Fruit fly (Drosophila melanogaster) whole organism, prepupa: ENCODE data around the gene CG17187.

Source experiments
- Blimp-1 ChIP-seq: fragments of 200-800 bp; sonication (Bioruptor generic); optimal IDR thresholded peaks from 3 replicates; lab custom pipeline; 2017; ENCODE audit warnings: missing biosample characterization, missing genetic modification characterization, mild to moderate bottlenecking, moderate library complexity, missing genetic modification reagents
- CG10631 ChIP-seq: fragments of 200-800 bp; sonication (Bioruptor generic); optimal IDR thresholded peaks from 2 replicates; lab custom pipeline; 2016; ENCODE audit warnings: missing biosample characterization, missing genetic modification characterization
- CG10669 ChIP-seq: fragments of 200-800 bp; sonication (Bioruptor generic); optimal IDR thresholded peaks from 3 replicates; lab custom pipeline; 2018; ENCODE audit warnings: missing biosample characterization, mild to moderate bottlenecking, missing genetic modification characterization, moderate library complexity
- CG11294 ChIP-seq: fragments of 200-800 bp; sonication (Bioruptor generic); IDR thresholded peaks from 2 replicates; pipeline ENCODE4 v1.3.6; 2022; ENCODE audit warnings: missing biosample characterization, missing genetic modification characterization
- CG11762 ChIP-seq: fragments of 200-800 bp; sonication (Bioruptor generic); optimal IDR thresholded peaks from 3 replicates; lab custom pipeline; 2016; ENCODE audit warnings: missing biosample characterization, missing genetic modification characterization; ENCODE audit not compliant: insufficient read depth
- CG15336 ChIP-seq: fragments of 200-800 bp; sonication (Bioruptor generic); IDR thresholded peaks from 2 replicates; pipeline ENCODE4 v1.3.6; 2022; ENCODE audit warnings: missing biosample characterization, missing genetic modification characterization
- CG1621 ChIP-seq: fragments of 200-800 bp; sonication (Bioruptor generic); optimal IDR thresholded peaks from 3 replicates; lab custom pipeline; 2018; ENCODE audit warnings: missing biosample characterization, mild to moderate bottlenecking, missing genetic modification characterization
- CG16779 ChIP-seq: fragments of 200-800 bp; sonication (Bioruptor generic); optimal IDR thresholded peaks from 3 replicates; lab custom pipeline; 2017; ENCODE audit warnings: missing biosample characterization, mild to moderate bottlenecking, missing genetic modification characterization
- CG31627 ChIP-seq: fragments of 200-800 bp; sonication (Bioruptor generic); optimal IDR thresholded peaks from 3 replicates; lab custom pipeline; 2016; ENCODE audit warnings: missing biosample characterization, missing genetic modification characterization
- CG32006 ChIP-seq: fragments of 200-800 bp; sonication (Bioruptor generic); optimal IDR thresholded peaks from 3 replicates; lab custom pipeline; 2017; ENCODE audit warnings: missing biosample characterization, mild to moderate bottlenecking, missing genetic modification characterization
- CG34406 ChIP-seq: fragments of 200-800 bp; sonication (Bioruptor generic); optimal IDR thresholded peaks from 3 replicates; lab custom pipeline; 2016; ENCODE audit warnings: missing biosample characterization, missing genetic modification characterization
- CG4318 ChIP-seq: fragments of 200-800 bp; sonication (Bioruptor generic); optimal IDR thresholded peaks from 3 replicates; lab custom pipeline; 2017; ENCODE audit warnings: missing biosample characterization, mild to moderate bottlenecking, missing genetic modification characterization
- CG6163 ChIP-seq: fragments of 200-800 bp; sonication (Bioruptor generic); IDR thresholded peaks from 3 replicates; pipeline ENCODE4 v1.3.6; 2022; ENCODE audit warnings: missing biosample characterization, missing genetic modification characterization
- CG6792 ChIP-seq: fragments of 200-800 bp; sonication (Bioruptor generic); optimal IDR thresholded peaks from 3 replicates; lab custom pipeline; 2016; ENCODE audit warnings: missing biosample characterization, missing genetic modification characterization
- CG6808 ChIP-seq: fragments of 200-800 bp; sonication (Bioruptor generic); optimal IDR thresholded peaks from 3 replicates; lab custom pipeline; 2017; ENCODE audit warnings: missing biosample characterization, missing genetic modification characterization, mild to moderate bottlenecking, moderate library complexity, missing genetic modification reagents
- CG6854 ChIP-seq: fragments of 200-800 bp; sonication (Bioruptor generic); optimal IDR thresholded peaks from 2 replicates; lab custom pipeline; 2017; ENCODE audit warnings: missing biosample characterization, mild to moderate bottlenecking, missing genetic modification characterization
- CG7368 ChIP-seq: fragments of 200-800 bp; sonication (Bioruptor generic); optimal IDR thresholded peaks from 3 replicates; lab custom pipeline; 2016; ENCODE audit warnings: missing biosample characterization, missing genetic modification characterization
- CG8119 ChIP-seq: fragments of 200-800 bp; sonication (Bioruptor generic); IDR thresholded peaks from 3 replicates; pipeline ENCODE4 v1.3.6; 2022; ENCODE audit warnings: missing biosample characterization, missing genetic modification characterization
- Eip75B ChIP-seq: fragments of 200-800 bp; sonication (Bioruptor generic); optimal IDR thresholded peaks from 3 replicates; lab custom pipeline; 2016; ENCODE audit warnings: missing biosample characterization, missing genetic modification characterization
- Eip78C ChIP-seq: fragments of 200-800 bp; sonication (Bioruptor generic); peaks from one replicate; lab custom pipeline; 2016; ENCODE audit warnings: missing biosample characterization, missing genetic modification characterization
- Eip93F ChIP-seq: fragments of 200-800 bp; sonication (Bioruptor generic); optimal IDR thresholded peaks from 2 replicates; lab custom pipeline; 2016; ENCODE audit warnings: missing biosample characterization, mild to moderate bottlenecking, missing genetic modification characterization
- Ets96B ChIP-seq: fragments of 200-800 bp; optimal IDR thresholded peaks from 2 replicates; lab custom pipeline; 2019; ENCODE audit warnings: missing biosample characterization, mild to moderate bottlenecking, missing genetic modification characterization, moderate library complexity
- Hr38 ChIP-seq: sonication (Bioruptor generic); optimal IDR thresholded peaks from 2 replicates; lab custom pipeline; 2016; ENCODE audit warnings: missing biosample characterization, missing genetic modification characterization
- Lpt ChIP-seq: fragments of 200-800 bp; sonication (Bioruptor generic); optimal IDR thresholded peaks from 3 replicates; lab custom pipeline; 2016; ENCODE audit warnings: missing biosample characterization, missing genetic modification characterization
- Sox14 ChIP-seq: fragments of 200-800 bp; sonication (Bioruptor generic); optimal IDR thresholded peaks from 3 replicates; lab custom pipeline; 2016; ENCODE audit warnings: missing biosample characterization, missing genetic modification characterization
- Sox15 ChIP-seq: fragments of 200-800 bp; sonication (Bioruptor generic); optimal IDR thresholded peaks from 3 replicates; lab custom pipeline; 2016; ENCODE audit warnings: missing biosample characterization, missing genetic modification characterization
- achi ChIP-seq: fragments of 200-800 bp; sonication (Bioruptor generic); optimal IDR thresholded peaks from 3 replicates; lab custom pipeline; 2016; ENCODE audit warnings: missing biosample characterization, missing genetic modification characterization
- acj6 ChIP-seq: fragments of 200-800 bp; sonication (Bioruptor generic); optimal IDR thresholded peaks from 3 replicates; lab custom pipeline; 2016; ENCODE audit warnings: missing biosample characterization, missing genetic modification characterization
- cyc ChIP-seq: fragments of 200-800 bp; sonication (Bioruptor generic); optimal IDR thresholded peaks from 3 replicates; lab custom pipeline; 2016; ENCODE audit warnings: missing biosample characterization, missing genetic modification characterization
- dac ChIP-seq: fragments of 200-800 bp; sonication (Bioruptor generic); optimal IDR thresholded peaks from 2 replicates; lab custom pipeline; 2017; ENCODE audit warnings: missing biosample characterization, mild to moderate bottlenecking, missing genetic modification characterization
- eg ChIP-seq: fragments of 200-800 bp; sonication (Bioruptor generic); IDR thresholded peaks from 3 replicates; pipeline ENCODE4 v1.3.6; 2022; ENCODE audit warnings: missing biosample characterization, missing genetic modification characterization
- esn ChIP-seq: fragments of 200-800 bp; sonication (Bioruptor generic); optimal IDR thresholded peaks from 2 replicates; lab custom pipeline; 2016; ENCODE audit warnings: missing biosample characterization, mild to moderate bottlenecking, missing genetic modification characterization, moderate library complexity
- fd59A ChIP-seq: fragments of 200-800 bp; sonication (Bioruptor generic); optimal IDR thresholded peaks from 2 replicates; lab custom pipeline; 2017; ENCODE audit warnings: missing biosample characterization, mild to moderate bottlenecking, missing genetic modification characterization, missing genetic modification reagents
- fd85E ChIP-seq: fragments of 200-800 bp; sonication (Bioruptor generic); optimal IDR thresholded peaks from 3 replicates; lab custom pipeline; 2016; ENCODE audit warnings: missing biosample characterization, missing genetic modification characterization
- fkh ChIP-seq: fragments of 200-800 bp; sonication (Bioruptor generic); optimal IDR thresholded peaks from 3 replicates; lab custom pipeline; 2017; ENCODE audit warnings: missing biosample characterization, mild to moderate bottlenecking, missing genetic modification characterization, moderate library complexity
- lz ChIP-seq: fragments of 200-800 bp; sonication (Bioruptor generic); optimal IDR thresholded peaks from 3 replicates; lab custom pipeline; 2016; ENCODE audit warnings: missing biosample characterization, missing genetic modification characterization
- net ChIP-seq: fragments of 200-800 bp; sonication (Bioruptor generic); optimal IDR thresholded peaks from 3 replicates; lab custom pipeline; 2016; ENCODE audit warnings: missing biosample characterization, missing genetic modification characterization
- pdm3 ChIP-seq: fragments of 200-800 bp; sonication (Bioruptor generic); optimal IDR thresholded peaks from 3 replicates; lab custom pipeline; 2016; ENCODE audit warnings: missing biosample characterization, missing genetic modification characterization
- salr ChIP-seq, 2 experiments: fragments of 200-800 bp; sonication (Bioruptor generic); optimal IDR thresholded peaks; 3 replicates each; lab custom pipeline; 2016 to 2018; ENCODE audit warnings: missing biosample characterization in 2 of 2, missing genetic modification characterization in 2 of 2, mild to moderate bottlenecking in 1 of 2
- ss ChIP-seq, 2 experiments: fragments of 200-800 bp; sonication (Bioruptor generic); optimal IDR thresholded peaks; 2 replicates in 1 of 2; 3 replicates in 1 of 2; lab custom pipeline; 2017 to 2018; ENCODE audit warnings: mild to moderate bottlenecking in 2 of 2, missing biosample characterization in 2 of 2, missing genetic modification characterization in 2 of 2, moderate library complexity in 1 of 2
- svp ChIP-seq: fragments of 200-800 bp; sonication (Bioruptor generic); peaks from one replicate; lab custom pipeline; 2016; ENCODE audit warnings: missing biosample characterization, missing genetic modification characterization
- topi ChIP-seq: fragments of 200-800 bp; sonication (Bioruptor generic); optimal IDR thresholded peaks from 3 replicates; lab custom pipeline; 2016; ENCODE audit warnings: missing biosample characterization, missing genetic modification characterization
- vri ChIP-seq: fragments of 200-800 bp; sonication (Bioruptor generic); optimal IDR thresholded peaks from 3 replicates; lab custom pipeline; 2016; ENCODE audit warnings: missing biosample characterization, mild to moderate bottlenecking, missing genetic modification characterization

Gene CG17187

DNA sequence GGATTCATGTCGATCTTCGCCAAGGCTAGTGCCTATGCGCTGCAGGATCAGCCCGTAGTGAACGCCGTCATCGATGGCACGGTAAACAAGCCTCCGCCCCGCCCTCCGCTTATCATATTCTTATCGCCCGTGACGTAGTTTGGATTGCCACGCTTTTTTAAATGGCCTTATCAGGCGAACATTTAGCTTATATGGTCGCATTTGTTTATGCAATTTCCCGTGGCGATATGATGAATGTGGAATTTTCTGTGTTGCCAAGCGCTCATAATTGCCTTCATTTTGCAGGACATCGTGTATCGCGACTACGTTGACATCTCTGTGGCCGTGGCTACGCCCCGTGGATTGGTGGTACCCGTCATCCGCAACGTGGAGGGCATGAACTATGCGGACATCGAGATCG is 14.1 kb upstream of the CG17187 start:
- TF ChIP-seq svp (GFP tag; lab: Kevin White, UChicago), result peak; percentile 77
- TF ChIP-seq Eip75B (GFP tag; lab: Kevin White, UChicago), result no peak
- peak; percentile 77 for TF ChIP-seq vri

DNA sequence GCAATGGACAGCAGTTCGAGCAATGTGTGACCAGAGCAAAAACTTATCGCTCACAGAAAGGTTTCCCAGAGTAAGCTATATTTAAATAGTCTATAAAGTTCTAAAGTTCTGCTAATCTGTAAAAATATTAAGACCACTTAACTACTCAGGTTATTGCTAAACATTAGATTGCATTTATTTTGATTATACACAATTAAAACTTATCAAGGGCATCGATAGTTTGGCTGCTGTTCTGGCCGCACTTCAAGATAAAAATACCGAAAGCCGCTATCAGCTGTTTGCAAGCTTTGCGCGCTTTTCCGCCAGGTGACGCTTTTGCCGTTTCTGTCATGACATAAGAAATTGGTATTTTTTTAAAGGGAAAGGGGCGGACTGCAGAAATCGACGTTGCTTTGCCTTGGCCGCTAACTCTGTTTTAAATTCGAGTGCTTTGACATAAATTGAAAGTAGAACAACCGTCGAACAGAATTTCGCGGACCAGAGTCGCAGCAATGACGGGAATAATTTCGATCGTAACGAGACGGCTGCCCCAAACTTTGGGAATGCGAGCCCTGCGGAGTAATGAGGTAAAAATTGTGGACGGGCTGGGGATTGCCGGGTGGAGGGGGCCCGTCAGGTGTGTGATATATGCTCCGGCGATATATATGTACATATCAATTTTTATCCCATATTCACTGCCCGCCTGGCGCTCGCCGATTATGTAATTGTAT is 12.4 kb upstream of the CG17187 start, which contains the start of the genes CG17734 and CG5214:
CG17734 (minus strand) TSS at position 49 of the 710 bp plus-strand sequence.
CG5214 (plus strand) TSS at position 352 of the 710 bp plus-strand sequence.
- no peak for TF ChIP-seq CG11294 (GFP tag; lab: Robert Waterston, UW)
- TF ChIP-seq vri, result peak; percentile 95
- TF ChIP-seq fd59A, result no peak
- no peak for TF ChIP-seq CG6163 (GFP tag; lab: Robert Waterston, UW)
- TF ChIP-seq CG4318 (GFP tag; lab: Kevin White, UChicago), result no peak
- TF ChIP-seq achi (GFP tag; lab: Kevin White, UChicago), result peak; percentile 98
- TF ChIP-seq CG1621 (tag; lab: Kevin White, UChicago), result no peak
- TF ChIP-seq CG10669, result no peak
- peak; percentile 32 for TF ChIP-seq Sox14 (GFP tag; lab: Kevin White, UChicago)
- TF ChIP-seq net (GFP tag; lab: Kevin White, UChicago), result no peak
- no peak for TF ChIP-seq CG6854 (GFP tag; lab: Kevin White, UChicago)
- no peak for TF ChIP-seq CG32006 (GFP tag; lab: Kevin White, UChicago)
- TF ChIP-seq CG7368 (GFP tag; lab: Kevin White, UChicago), result no peak
- TF ChIP-seq dac (GFP tag; lab: Kevin White, UChicago), result no peak
- no peak for TF ChIP-seq CG6792 (GFP tag; lab: Kevin White, UChicago)
- TF ChIP-seq CG34406 (GFP tag; lab: Kevin White, UChicago), result no peak
- no peak for TF ChIP-seq Hr38
- TF ChIP-seq Lpt (GFP tag; lab: Kevin White, UChicago), result no peak
- no peak for TF ChIP-seq esn (GFP tag; lab: Kevin White, UChicago)
- no peak for TF ChIP-seq fd85E (GFP tag; lab: Kevin White, UChicago)
- no peak for TF ChIP-seq fkh
- no peak for TF ChIP-seq ss (GFP tag; optimal IDR thresholded peaks at IDR 0.05; lab: Kevin White, UChicago)
- TF ChIP-seq CG6808 (GFP tag; lab: Kevin White, UChicago), result no peak
- TF ChIP-seq CG15336 (GFP tag; lab: Robert Waterston, UW), result no peak
- no peak for TF ChIP-seq CG11762 (GFP tag; lab: Kevin White, UChicago)
- TF ChIP-seq acj6 (GFP tag; lab: Kevin White, UChicago), result no peak
- TF ChIP-seq CG10631, result no peak
- TF ChIP-seq Ets96B, result no peak
- no peak for TF ChIP-seq CG16779
- no peak for TF ChIP-seq CG31627 (GFP tag; lab: Kevin White, UChicago)
- TF ChIP-seq lz (GFP tag; lab: Kevin White, UChicago), result peak; percentile 53
- peak; percentile 30 for TF ChIP-seq cyc (GFP tag; lab: Kevin White, UChicago)
- TF ChIP-seq salr (GFP tag; optimal IDR thresholded peaks at IDR 0.05; lab: Kevin White, UChicago), result no peak
- no peak for TF ChIP-seq eg (GFP tag; lab: Robert Waterston, UW)
- TF ChIP-seq CG8119 (GFP tag; lab: Robert Waterston, UW), result no peak
- no peak for TF ChIP-seq pdm3
- TF ChIP-seq Eip78C (GFP tag; lab: Kevin White, UChicago), result peak; percentile 58
- peak; percentile 20 for TF ChIP-seq topi (GFP tag; lab: Kevin White, UChicago)
- TF ChIP-seq Eip93F, result no peak
- TF ChIP-seq Sox15 (GFP tag; lab: Kevin White, UChicago), result no peak
- TF ChIP-seq Blimp-1 (GFP tag; lab: Kevin White, UChicago), result no peak
- TF ChIP-seq svp (GFP tag; lab: Kevin White, UChicago), result no peak
